Fruit fly (Drosophila melanogaster) whole organism, adult: ENCODE measurements around the gene Utx.

Experiments used
- CG11617 ChIP-seq: fragments of 200-800 bp; sonication (Bioruptor generic); optimal IDR thresholded peaks from 2 replicates; lab custom pipeline; 2017; ENCODE audit warnings: mild to moderate bottlenecking, missing biosample characterization, missing genetic modification reagents, missing genetic modification characterization
- CG14711 ChIP-seq: fragments of 200-800 bp; sonication (Bioruptor generic); optimal IDR thresholded peaks from 2 replicates; lab custom pipeline; 2018; ENCODE audit warnings: missing biosample characterization, mild to moderate bottlenecking, missing genetic modification characterization, moderate library complexity
- CG1620 ChIP-seq: fragments of 200-800 bp; sonication (Bioruptor generic); optimal IDR thresholded peaks from 2 replicates; lab custom pipeline; 2016; ENCODE audit warnings: missing biosample characterization, missing genetic modification characterization
- CG5204 ChIP-seq: fragments of 200-800 bp; sonication (Bioruptor generic); optimal IDR thresholded peaks from 2 replicates; lab custom pipeline; 2016; ENCODE audit warnings: missing biosample characterization, missing genetic modification characterization
- Clk ChIP-seq: fragments of 200-800 bp; sonication (Bioruptor generic); optimal IDR thresholded peaks from 2 replicates; lab custom pipeline; 2017; ENCODE audit warnings: missing biosample characterization, missing genetic modification characterization
- cic ChIP-seq: fragments of 200-800 bp; sonication (Bioruptor generic); optimal IDR thresholded peaks from 2 replicates; lab custom pipeline; 2017; ENCODE audit warnings: missing biosample characterization, mild to moderate bottlenecking, missing genetic modification characterization, moderate library complexity
- cnc ChIP-seq, 2 experiments: fragments of >200 bp; optimal IDR thresholded peaks; 2 replicates each; lab custom pipeline; 2017
- pad ChIP-seq: fragments of 200-800 bp; sonication (Bioruptor generic); optimal IDR thresholded peaks from 3 replicates; lab custom pipeline; 2017; ENCODE audit warnings: missing biosample characterization, missing genetic modification characterization, mild to moderate bottlenecking, moderate library complexity, missing genetic modification reagents
- tj ChIP-seq: fragments of 200-800 bp; sonication (Bioruptor generic); optimal IDR thresholded peaks from 3 replicates; lab custom pipeline; 2017; ENCODE audit warnings: missing biosample characterization, mild to moderate bottlenecking, missing genetic modification characterization, moderate library complexity
- toe ChIP-seq: fragments of 200-800 bp; sonication (Bioruptor generic); optimal IDR thresholded peaks from 2 replicates; lab custom pipeline; 2016; ENCODE audit warnings: missing biosample characterization, missing genetic modification characterization

- TF ChIP-seq cnc (optimal IDR thresholded peaks at IDR 0.05; lab: Kevin White, UChicago) (no peak), CG5204 (GFP tag; lab: Kevin White, UChicago) (no peak), CG11617 (GFP tag; lab: Kevin White, UChicago) (no peak), toe (no peak), cic (GFP tag; lab: Kevin White, UChicago) (peak; percentile 64), tj (GFP tag; lab: Kevin White, UChicago) (no peak), Clk (GFP tag; lab: Kevin White, UChicago) (no peak), CG14711 (tag; lab: Kevin White, UChicago) (no peak), CG1620 (no peak), pad (GFP tag; lab: Kevin White, UChicago) (no peak)
Measured at dm6 chr2L:10320174-10320775, 41.7 kb upstream of the Utx start.
